Fruit fly (Drosophila melanogaster): ENCODE results near the gene CG1503.

dm6 chrX:21083246-21083645, 22.9 kb downstream of the CG1503 start:
- TF ChIP-seq CG8478 (optimal IDR thresholded peaks at IDR 0.05), result no peak
- TF ChIP-seq CTCF (optimal IDR thresholded peaks at IDR 0.05), result no peak
